Fruit fly (Drosophila melanogaster) whole organism, prepupa: ENCODE measurements around the gene CG9760.

ENCODE experiments used
- CG10669 ChIP-seq: fragments of 200-800 bp; sonication (Bioruptor generic); optimal IDR thresholded peaks from 3 replicates; lab custom pipeline; 2018; ENCODE audit warnings: missing biosample characterization, mild to moderate bottlenecking, missing genetic modification characterization, moderate library complexity
- CG11762 ChIP-seq: fragments of 200-800 bp; sonication (Bioruptor generic); optimal IDR thresholded peaks from 3 replicates; lab custom pipeline; 2016; ENCODE audit warnings: missing biosample characterization, missing genetic modification characterization; ENCODE audit not compliant: insufficient read depth
- CG15336 ChIP-seq: fragments of 200-800 bp; sonication (Bioruptor generic); IDR thresholded peaks from 2 replicates; pipeline ENCODE4 v1.3.6; 2022; ENCODE audit warnings: missing biosample characterization, missing genetic modification characterization
- CG1621 ChIP-seq: fragments of 200-800 bp; sonication (Bioruptor generic); optimal IDR thresholded peaks from 3 replicates; lab custom pipeline; 2018; ENCODE audit warnings: missing biosample characterization, mild to moderate bottlenecking, missing genetic modification characterization
- CG16779 ChIP-seq: fragments of 200-800 bp; sonication (Bioruptor generic); optimal IDR thresholded peaks from 3 replicates; lab custom pipeline; 2017; ENCODE audit warnings: missing biosample characterization, mild to moderate bottlenecking, missing genetic modification characterization
- CG3032 ChIP-seq: fragments of 200-800 bp; optimal IDR thresholded peaks from 2 replicates; lab custom pipeline; 2019; ENCODE audit warnings: missing biosample characterization, mild to moderate bottlenecking, missing genetic modification characterization, moderate library complexity
- CG32006 ChIP-seq: fragments of 200-800 bp; sonication (Bioruptor generic); optimal IDR thresholded peaks from 3 replicates; lab custom pipeline; 2017; ENCODE audit warnings: missing biosample characterization, mild to moderate bottlenecking, missing genetic modification characterization
- CG34406 ChIP-seq: fragments of 200-800 bp; sonication (Bioruptor generic); optimal IDR thresholded peaks from 3 replicates; lab custom pipeline; 2016; ENCODE audit warnings: missing biosample characterization, missing genetic modification characterization
- CG3919 ChIP-seq: fragments of 200-800 bp; sonication (Bioruptor generic); optimal IDR thresholded peaks from 3 replicates; lab custom pipeline; 2016; ENCODE audit warnings: missing biosample characterization, missing genetic modification characterization
- CG4318 ChIP-seq: fragments of 200-800 bp; sonication (Bioruptor generic); optimal IDR thresholded peaks from 3 replicates; lab custom pipeline; 2017; ENCODE audit warnings: missing biosample characterization, mild to moderate bottlenecking, missing genetic modification characterization
- CG6276 ChIP-seq: fragments of 200-800 bp; sonication (Bioruptor generic); optimal IDR thresholded peaks from 2 replicates; lab custom pipeline; 2017; ENCODE audit warnings: missing biosample characterization, mild to moderate bottlenecking, missing genetic modification characterization
- CG6792 ChIP-seq: fragments of 200-800 bp; sonication (Bioruptor generic); optimal IDR thresholded peaks from 3 replicates; lab custom pipeline; 2016; ENCODE audit warnings: missing biosample characterization, missing genetic modification characterization
- CG6808 ChIP-seq: fragments of 200-800 bp; sonication (Bioruptor generic); optimal IDR thresholded peaks from 3 replicates; lab custom pipeline; 2017; ENCODE audit warnings: missing biosample characterization, missing genetic modification characterization, mild to moderate bottlenecking, moderate library complexity, missing genetic modification reagents
- CG6854 ChIP-seq: fragments of 200-800 bp; sonication (Bioruptor generic); optimal IDR thresholded peaks from 2 replicates; lab custom pipeline; 2017; ENCODE audit warnings: missing biosample characterization, mild to moderate bottlenecking, missing genetic modification characterization
- CG8119 ChIP-seq: fragments of 200-800 bp; sonication (Bioruptor generic); IDR thresholded peaks from 3 replicates; pipeline ENCODE4 v1.3.6; 2022; ENCODE audit warnings: missing biosample characterization, missing genetic modification characterization
- CG8319 ChIP-seq: fragments of 200-800 bp; sonication (Bioruptor generic); optimal IDR thresholded peaks from 3 replicates; lab custom pipeline; 2016; ENCODE audit warnings: missing biosample characterization, missing genetic modification characterization
- Gug ChIP-seq: fragments of 200-800 bp; sonication (Bioruptor generic); IDR thresholded peaks from 2 replicates; pipeline ENCODE4 v1.3.6; 2022; ENCODE audit warnings: missing biosample characterization, missing genetic modification characterization
- Hr39 ChIP-seq: fragments of 200-800 bp; sonication (Bioruptor generic); optimal IDR thresholded peaks from 2 replicates; lab custom pipeline; 2016; ENCODE audit warnings: missing biosample characterization, missing genetic modification characterization
- Hr4 ChIP-seq: fragments of 200-800 bp; sonication (Bioruptor generic); optimal IDR thresholded peaks from 3 replicates; lab custom pipeline; 2016; ENCODE audit warnings: missing biosample characterization, missing genetic modification characterization
- Smox ChIP-seq: fragments of 200-800 bp; sonication (Bioruptor generic); optimal IDR thresholded peaks from 3 replicates; lab custom pipeline; 2016; ENCODE audit warnings: missing biosample characterization, missing genetic modification characterization
- Sox102F ChIP-seq: fragments of 200-800 bp; sonication (Bioruptor generic); optimal IDR thresholded peaks from 2 replicates; lab custom pipeline; 2016; ENCODE audit warnings: missing biosample characterization, mild to moderate bottlenecking, missing genetic modification characterization
- Sox14 ChIP-seq: fragments of 200-800 bp; sonication (Bioruptor generic); optimal IDR thresholded peaks from 3 replicates; lab custom pipeline; 2016; ENCODE audit warnings: missing biosample characterization, missing genetic modification characterization
- Sox15 ChIP-seq: fragments of 200-800 bp; sonication (Bioruptor generic); optimal IDR thresholded peaks from 3 replicates; lab custom pipeline; 2016; ENCODE audit warnings: missing biosample characterization, missing genetic modification characterization
- achi ChIP-seq: fragments of 200-800 bp; sonication (Bioruptor generic); optimal IDR thresholded peaks from 3 replicates; lab custom pipeline; 2016; ENCODE audit warnings: missing biosample characterization, missing genetic modification characterization
- acj6 ChIP-seq: fragments of 200-800 bp; sonication (Bioruptor generic); optimal IDR thresholded peaks from 3 replicates; lab custom pipeline; 2016; ENCODE audit warnings: missing biosample characterization, missing genetic modification characterization
- cyc ChIP-seq: fragments of 200-800 bp; sonication (Bioruptor generic); optimal IDR thresholded peaks from 3 replicates; lab custom pipeline; 2016; ENCODE audit warnings: missing biosample characterization, missing genetic modification characterization
- dsx ChIP-seq: fragments of 200-800 bp; optimal IDR thresholded peaks from 3 replicates; lab custom pipeline; 2019; ENCODE audit warnings: missing biosample characterization, mild to moderate bottlenecking, missing genetic modification characterization, moderate library complexity; ENCODE audit not compliant: poor library complexity, severe bottlenecking
- esn ChIP-seq: fragments of 200-800 bp; sonication (Bioruptor generic); optimal IDR thresholded peaks from 2 replicates; lab custom pipeline; 2016; ENCODE audit warnings: missing biosample characterization, mild to moderate bottlenecking, missing genetic modification characterization, moderate library complexity
- fd85E ChIP-seq: fragments of 200-800 bp; sonication (Bioruptor generic); optimal IDR thresholded peaks from 3 replicates; lab custom pipeline; 2016; ENCODE audit warnings: missing biosample characterization, missing genetic modification characterization
- fkh ChIP-seq: fragments of 200-800 bp; sonication (Bioruptor generic); optimal IDR thresholded peaks from 3 replicates; lab custom pipeline; 2017; ENCODE audit warnings: missing biosample characterization, mild to moderate bottlenecking, missing genetic modification characterization, moderate library complexity
- lz ChIP-seq: fragments of 200-800 bp; sonication (Bioruptor generic); optimal IDR thresholded peaks from 3 replicates; lab custom pipeline; 2016; ENCODE audit warnings: missing biosample characterization, missing genetic modification characterization
- pdm3 ChIP-seq: fragments of 200-800 bp; sonication (Bioruptor generic); optimal IDR thresholded peaks from 3 replicates; lab custom pipeline; 2016; ENCODE audit warnings: missing biosample characterization, missing genetic modification characterization
- ss ChIP-seq, 2 experiments: fragments of 200-800 bp; sonication (Bioruptor generic); optimal IDR thresholded peaks; 2 replicates in 1 of 2; 3 replicates in 1 of 2; lab custom pipeline; 2017 to 2018; ENCODE audit warnings: mild to moderate bottlenecking in 2 of 2, missing biosample characterization in 2 of 2, missing genetic modification characterization in 2 of 2, moderate library complexity in 1 of 2
- svp ChIP-seq: fragments of 200-800 bp; sonication (Bioruptor generic); peaks from one replicate; lab custom pipeline; 2016; ENCODE audit warnings: missing biosample characterization, missing genetic modification characterization
- topi ChIP-seq: fragments of 200-800 bp; sonication (Bioruptor generic); optimal IDR thresholded peaks from 3 replicates; lab custom pipeline; 2016; ENCODE audit warnings: missing biosample characterization, missing genetic modification characterization
- vri ChIP-seq: fragments of 200-800 bp; sonication (Bioruptor generic); optimal IDR thresholded peaks from 3 replicates; lab custom pipeline; 2016; ENCODE audit warnings: missing biosample characterization, mild to moderate bottlenecking, missing genetic modification characterization

Gene CG9760

DNA sequence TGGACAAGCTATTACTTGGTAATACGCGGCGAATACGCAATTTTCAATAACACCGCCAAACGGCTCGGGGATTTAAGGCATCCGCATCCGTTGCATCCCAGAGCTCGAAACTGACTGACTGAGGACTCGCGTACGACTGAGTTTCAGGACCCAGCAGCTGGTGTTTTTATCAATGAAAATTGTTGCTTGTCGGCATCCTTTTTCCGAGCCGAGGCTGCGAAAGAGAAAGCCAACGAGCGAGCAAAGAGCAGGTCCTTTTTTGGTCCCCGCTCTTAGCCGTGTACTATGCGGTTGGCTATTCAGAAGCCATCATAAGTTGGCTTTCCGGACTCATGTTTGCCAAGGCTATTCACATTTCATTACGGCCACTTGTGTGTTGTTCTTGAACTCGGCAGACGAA, 11.8 kb upstream of the CG9760 start, which contains the start of gene Rh7:
TSS of gene Rh7 (minus strand) at position 101 of the 400 bp plus-strand sequence.
- peak; percentile 27 for TF ChIP-seq svp
- TF ChIP-seq CG6808 (GFP tag; lab: Kevin White, UChicago) = no peak

DNA sequence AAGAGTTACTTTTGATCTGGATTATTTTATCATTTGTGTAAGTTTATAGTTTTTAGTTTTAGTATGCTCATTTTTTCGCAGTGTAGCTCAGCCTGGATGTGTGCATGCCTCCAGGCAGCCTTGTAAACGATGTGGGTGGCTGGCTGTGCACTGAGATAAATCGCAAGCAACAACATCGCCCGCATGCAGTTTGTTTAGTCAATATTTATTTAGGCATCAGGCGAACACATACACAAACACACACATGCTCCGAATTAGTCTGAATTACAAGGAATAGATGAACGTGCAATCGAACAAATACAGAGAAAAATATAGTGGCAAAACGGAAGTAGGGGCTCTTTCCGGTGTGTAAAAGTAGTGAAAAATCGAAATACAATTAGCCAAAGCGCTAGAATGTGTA, 453 bp downstream of the CG9760 start:
- TF ChIP-seq vri (no peak), dsx (GFP tag; lab: Kevin White, UChicago) (no peak)

- TF ChIP-seq CG11762 (GFP tag; lab: Kevin White, UChicago) = no peak
- TF ChIP-seq CG3919 (GFP tag; lab: Kevin White, UChicago) = no peak
- no peak for TF ChIP-seq CG32006 (GFP tag; lab: Kevin White, UChicago)
- TF ChIP-seq cyc (GFP tag; lab: Kevin White, UChicago) = no peak
- no peak for TF ChIP-seq CG6792 (GFP tag; lab: Kevin White, UChicago)
- TF ChIP-seq achi (GFP tag; lab: Kevin White, UChicago) = no peak
- TF ChIP-seq pdm3 (GFP tag; lab: Kevin White, UChicago) = no peak
Measured at dm6 chr3L:12162156-12162682, 1.3 kb downstream of the CG9760 start.

dm6 chr3L:12149024-12149423, 14.5 kb downstream of the CG9760 start, which contains the start of gene CG32099:
TSS of gene CG32099 (plus strand) at chr3L:12149273.
- TF ChIP-seq Sox15 (GFP tag; lab: Kevin White, UChicago) = no peak
- TF ChIP-seq CG8119 (GFP tag; lab: Robert Waterston, UW) = no peak
- TF ChIP-seq Sox14 = no peak
- no peak for TF ChIP-seq CG3919 (GFP tag; lab: Kevin White, UChicago)
- TF ChIP-seq topi (GFP tag; lab: Kevin White, UChicago) = no peak
- no peak for TF ChIP-seq fd85E (GFP tag; lab: Kevin White, UChicago)
- TF ChIP-seq Smox = no peak
- no peak for TF ChIP-seq cyc (GFP tag; lab: Kevin White, UChicago)
- TF ChIP-seq lz = no peak
- TF ChIP-seq ss (GFP tag; optimal IDR thresholded peaks at IDR 0.05; lab: Kevin White, UChicago) = no peak
- TF ChIP-seq Gug (GFP tag; lab: Robert Waterston, UW) = no peak
- TF ChIP-seq CG34406 = no peak
- no peak for TF ChIP-seq CG1621 (tag; lab: Kevin White, UChicago)

- TF ChIP-seq acj6 (GFP tag; lab: Kevin White, UChicago) = no peak
Measured at dm6 chr3L:12146970-12147369, 16.6 kb downstream of the CG9760 start.

dm6 chr3L:12145709-12146694, 17.5 kb downstream of the CG9760 start, which contains the start of the genes eIF3l and Nrx-IV:
TSS of gene eIF3l (minus strand) at chr3L:12146097.
TSS of gene Nrx-IV (plus strand) at chr3L:12146519.
- TF ChIP-seq CG6854 (GFP tag; lab: Kevin White, UChicago) (peak; percentile 7), CG6276 (GFP tag; lab: Kevin White, UChicago) (no peak), esn (GFP tag; lab: Kevin White, UChicago) (peak; percentile 16)

DNA sequence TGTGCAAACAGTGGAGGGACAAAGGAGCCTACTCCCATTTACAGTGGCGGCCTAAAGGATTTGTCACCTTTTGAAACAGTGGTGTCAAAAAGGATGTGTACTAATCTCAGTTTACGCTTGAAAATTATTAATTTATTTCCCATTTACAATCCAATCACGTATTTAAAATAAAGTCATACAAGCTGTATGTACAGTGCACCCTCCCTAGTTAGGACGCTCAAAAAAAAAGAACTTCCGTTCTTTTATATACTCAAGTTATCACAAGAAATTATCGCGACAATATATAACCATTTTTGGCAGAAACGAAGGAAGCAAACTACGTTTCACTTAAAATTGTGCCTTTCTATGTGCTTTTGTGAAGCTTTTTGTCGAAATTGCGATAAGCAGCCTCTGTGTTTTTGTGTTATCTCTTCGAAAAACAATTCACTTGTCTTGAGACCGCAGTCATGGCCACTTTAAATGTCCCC, 24.3 kb downstream of the CG9760 start:
- TF ChIP-seq CG10669 (GFP tag; lab: Kevin White, UChicago) (no peak), Sox15 (GFP tag; lab: Kevin White, UChicago) (peak; percentile 55), CG11762 (GFP tag; lab: Kevin White, UChicago) (peak; percentile 71), fkh (no peak), CG6276 (GFP tag; lab: Kevin White, UChicago) (no peak), CG15336 (GFP tag; lab: Robert Waterston, UW) (peak; percentile 39; the same call in 1 of the 2 replicates), vri (no peak), Hr4 (GFP tag; lab: Kevin White, UChicago) (peak; percentile 79), CG16779 (tag; lab: Kevin White, UChicago) (peak; percentile 27), achi (GFP tag; lab: Kevin White, UChicago) (peak; percentile 63), CG4318 (GFP tag; lab: Kevin White, UChicago) (no peak), CG8319 (GFP tag; lab: Kevin White, UChicago) (no peak), esn (GFP tag; lab: Kevin White, UChicago) (peak; percentile 84), CG3032 (tag; lab: Kevin White, UChicago) (peak; percentile 40), Hr39 (peak; percentile 79), Sox102F (GFP tag; lab: Kevin White, UChicago) (no peak)
